Worm (Caenorhabditis elegans) whole organism, young adult: ENCODE measurements around the gene wdr-31.

Experiments
- B0035.1 ChIP-seq: sonication (generic microtip); optimal IDR thresholded peaks from 2 replicates; lab custom pipeline; 2016; ENCODE audit warnings: missing genetic modification characterization, mild to moderate bottlenecking, missing compliant biosample characterization, missing genotype, missing genetic modification reagents
- C06A6.2 ChIP-seq: fragments of 200-800 bp; sonication (Bioruptor generic); conservative IDR thresholded peaks from 2 replicates; pipeline ENCODE4 v1.3.6; 2022; ENCODE audit warnings: missing genetic modification characterization, missing compliant biosample characterization
- F23B12.7 ChIP-seq: sonication (generic microtip); optimal IDR thresholded peaks from 2 replicates; lab custom pipeline; 2017; ENCODE audit warnings: missing genetic modification characterization, mild to moderate bottlenecking, missing compliant biosample characterization, antibody characterized with exemption, moderate library complexity; ENCODE audit not compliant: insufficient read depth
- Y95B8A.8 ChIP-seq: fragments of 200-800 bp; sonication (Bioruptor generic); IDR thresholded peaks from 2 replicates; pipeline ENCODE4 v1.3.6; 2022; ENCODE audit warnings: missing genetic modification reagents, missing genetic modification characterization, missing compliant biosample characterization
- attf-5 ChIP-seq: fragments of 200-800 bp; sonication (Bioruptor generic); optimal IDR thresholded peaks from 2 replicates; lab custom pipeline; 2018; ENCODE audit warnings: mild to moderate bottlenecking, missing genetic modification characterization, missing compliant biosample characterization
- attf-6 ChIP-seq: fragments of 200-800 bp; sonication (Bioruptor generic); IDR thresholded peaks from 2 replicates; pipeline ENCODE4 v1.3.6; 2022; ENCODE audit warnings: missing genetic modification reagents, missing genetic modification characterization, missing compliant biosample characterization
- egrh-3 ChIP-seq: fragments of 200-800 bp; sonication (Bioruptor generic); IDR thresholded peaks from 2 replicates; pipeline ENCODE4 v1.3.6; 2022; ENCODE audit warnings: missing genetic modification reagents, missing genetic modification characterization, missing compliant biosample characterization
- pbrm-1 ChIP-seq: fragments of 200-800 bp; sonication (Bioruptor generic); IDR thresholded peaks from 2 replicates; pipeline ENCODE4 v1.3.6; 2022; ENCODE audit warnings: missing genetic modification reagents, missing genetic modification characterization, missing compliant biosample characterization
- rec-8 ChIP-seq, 2 experiments: sonication (generic microtip); optimal IDR thresholded peaks; 2 replicates each; lab custom pipeline; 2016; ENCODE audit warnings: mild to moderate bottlenecking in 2 of 2, missing genetic modification characterization in 2 of 2, missing genetic modification reagents in 2 of 2, missing genotype in 2 of 2, missing biosample characterization in 1 of 2, missing compliant biosample characterization in 1 of 2, moderate library complexity in 1 of 2
- sdz-38 ChIP-seq: sonication (generic microtip); optimal IDR thresholded peaks from 2 replicates; lab custom pipeline; 2016; ENCODE audit warnings: missing genotype, missing genetic modification characterization, missing compliant biosample characterization
- snpc-1.3 ChIP-seq: sonication (generic microtip); optimal IDR thresholded peaks from 2 replicates; lab custom pipeline; 2017; ENCODE audit warnings: missing genetic modification characterization, mild to moderate bottlenecking, missing compliant biosample characterization, antibody characterized with exemption, moderate library complexity, missing genotype, missing genetic modification reagents; ENCODE audit not compliant: insufficient read depth
- sptf-2 ChIP-seq: fragments of 200-800 bp; sonication (Bioruptor generic); optimal IDR thresholded peaks from 2 replicates; lab custom pipeline; 2018; ENCODE audit warnings: mild to moderate bottlenecking, missing genetic modification characterization, missing compliant biosample characterization
- tlf-1 ChIP-seq: fragments of 200-800 bp; sonication (Bioruptor generic); optimal IDR thresholded peaks from 2 replicates; lab custom pipeline; 2018; ENCODE audit warnings: mild to moderate bottlenecking, missing genetic modification characterization, missing compliant biosample characterization
- ztf-18 ChIP-seq: sonication (generic microtip); optimal IDR thresholded peaks from 2 replicates; lab custom pipeline; 2016; ENCODE audit warnings: missing genotype, mild to moderate bottlenecking, missing genetic modification characterization, missing compliant biosample characterization

Gene wdr-31

DNA sequence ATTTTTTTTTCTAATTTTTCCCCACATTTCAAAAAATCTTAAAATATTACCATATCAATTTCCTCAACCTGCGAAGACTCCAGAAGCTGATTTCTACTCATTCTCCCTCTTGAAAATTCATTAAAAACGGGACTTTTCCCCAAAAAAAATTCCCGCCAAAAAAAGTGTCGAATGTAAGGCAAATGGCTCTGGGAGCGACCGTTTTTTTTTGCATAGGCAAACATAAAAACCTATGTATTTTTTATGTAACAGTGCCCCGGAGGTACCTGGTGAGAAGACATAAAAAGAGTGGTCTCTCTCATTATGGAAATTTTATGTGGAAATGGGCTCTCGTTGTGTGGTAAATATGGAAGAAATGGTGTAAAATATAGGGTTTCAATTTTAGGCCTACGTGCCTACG is 50.9 kb downstream of the wdr-31 start, which contains the start of gene ceh-87:
ceh-87 (minus strand) TSS at position 101 of the 400 bp plus-strand sequence.
- TF ChIP-seq snpc-1.3 (tag; lab: Kevin White, UChicago) (no peak), rec-8 (tag; optimal IDR thresholded peaks at IDR 0.05; lab: Kevin White, UChicago) (no peak), attf-6 (GFP tag; lab: Robert Waterston, UW) (no peak), tlf-1 (GFP tag; lab: Kevin White, UChicago) (no peak), B0035.1 (tag; lab: Kevin White, UChicago) (no peak), F23B12.7 (tag; lab: Kevin White, UChicago) (no peak), Y95B8A.8 (no peak), sptf-2 (GFP tag; lab: Kevin White, UChicago) (no peak), pbrm-1 (GFP tag; lab: Robert Waterston, UW) (no peak), sdz-38 (tag; lab: Kevin White, UChicago) (no peak)

ce11 chrII:2681118-2681517 is 54.0 kb downstream of the wdr-31 start, which contains the start of gene F34D6.1:
Gene F34D6.1 (minus strand): TSS chrII:2681218.
- TF ChIP-seq sdz-38 (tag; lab: Kevin White, UChicago) (no peak), attf-5 (no peak), C06A6.2 (GFP tag; lab: Robert Waterston, UW) (no peak), ztf-18 (tag; lab: Kevin White, UChicago) (no peak), egrh-3 (GFP tag; lab: Robert Waterston, UW) (no peak)
